Fruit fly (Drosophila melanogaster): ENCODE data around the gene fax.

Gene fax

DNA sequence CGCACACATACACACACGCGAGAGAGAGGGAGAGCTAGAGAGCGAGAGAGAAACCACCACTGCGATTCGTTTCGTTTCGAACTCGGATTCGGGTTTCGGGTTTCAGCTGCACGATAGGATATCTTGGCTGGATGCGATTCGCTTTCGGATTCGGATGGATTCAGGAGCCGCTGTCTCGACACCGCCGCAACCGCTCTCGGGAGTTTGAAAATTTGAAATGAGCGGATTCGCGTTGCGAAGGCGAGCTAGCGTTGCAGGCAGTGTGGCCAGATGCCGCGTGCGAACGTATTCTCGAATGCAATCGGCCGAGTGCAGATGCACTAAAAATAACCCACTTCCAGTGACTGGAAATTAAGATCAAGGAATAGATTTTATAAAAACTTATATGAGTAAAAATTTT lies at the start of gene fax (continued):
- TF ChIP-seq lola (GFP tag; optimal IDR thresholded peaks at IDR 0.05) (no peak), CG8478 (optimal IDR thresholded peaks at IDR 0.05) (no peak), CG12071 (GFP tag; optimal IDR thresholded peaks at IDR 0.05) (peak; percentile 26), pho (GFP tag; optimal IDR thresholded peaks at IDR 0.05) (no peak), inv (GFP tag; IDR thresholded peaks at IDR 0.05; ENCODE audit: partially characterized antibody) (no peak), CG2202 (tag; optimal IDR thresholded peaks at IDR 0.05) (peak; percentile 48), sna (GFP tag; IDR thresholded peaks at IDR 0.05; ENCODE audit: partially characterized antibody) (0 out of 2 replicates have a peak, but pooled peaks have one; percentile 46), Stat92E (GFP tag; optimal IDR thresholded peaks at IDR 0.05) (peak in 1 of 3 experiments; percentile 85), CG17829 (tag; optimal IDR thresholded peaks at IDR 0.05) (peak; percentile 81), CG2678 (tag; optimal IDR thresholded peaks at IDR 0.05) (peak; percentile 4), Poxn (GFP tag; IDR thresholded peaks at IDR 0.05) (no peak), CG12299 (tag; optimal IDR thresholded peaks at IDR 0.05) (peak; percentile 14), gce (GFP tag; IDR thresholded peaks at IDR 0.05) (no peak), Dip2 (GFP tag; IDR thresholded peaks at IDR 0.05) (no peak), al (GFP tag; IDR thresholded peaks at IDR 0.05) (no peak), az2 (GFP tag; optimal IDR thresholded peaks at IDR 0.05) (no peak), disco-r (GFP tag; optimal IDR thresholded peaks at IDR 0.05) (no peak), hb (GFP tag; IDR thresholded peaks at IDR 0.05; ENCODE audit: partially characterized antibody) (no peak), esg (GFP tag; conservative IDR thresholded peaks at IDR 0.05) (no peak), Oli (tag; optimal IDR thresholded peaks at IDR 0.05) (no peak), CG15601 (tag; optimal IDR thresholded peaks at IDR 0.05) (peak; percentile 30), CG31441 (GFP tag; IDR thresholded peaks at IDR 0.05) (no peak; the same call in 1 of the 2 replicates), run (tag; optimal IDR thresholded peaks at IDR 0.05) (peak; percentile 12), CG17912 (GFP tag; optimal IDR thresholded peaks at IDR 0.05) (peak; percentile 4), CG12659 (GFP tag; optimal IDR thresholded peaks at IDR 0.05) (peak; percentile 69), Side (GFP tag; optimal IDR thresholded peaks at IDR 0.05) (peak; percentile 11), jigr1 (GFP tag; IDR thresholded peaks at IDR 0.05) (no peak; the same call in 2 of the 3 replicates), CG9609 (GFP tag; optimal IDR thresholded peaks at IDR 0.05) (no peak), CG8388 (GFP tag; optimal IDR thresholded peaks at IDR 0.05) (peak; percentile 11), CG14014 (GFP tag; IDR thresholded peaks at IDR 0.05) (no peak), wdn (GFP tag; IDR thresholded peaks at IDR 0.05) (no peak), Eip74EF (GFP tag; optimal IDR thresholded peaks at IDR 0.05) (peak in 1 of 2 experiments; percentile 27), CG2889 (GFP tag; IDR thresholded peaks at IDR 0.05) (no peak), CG10431 (GFP tag; optimal IDR thresholded peaks at IDR 0.05) (peak; percentile 41), CG15073 (GFP tag; optimal IDR thresholded peaks at IDR 0.05) (no peak), mam (GFP tag; optimal IDR thresholded peaks at IDR 0.05) (no peak), GATAe (GFP tag; conservative IDR thresholded peaks at IDR 0.05) (no peak), trem (tag; optimal IDR thresholded peaks at IDR 0.05) (peak; percentile 52), CG1792 (GFP tag; optimal IDR thresholded peaks at IDR 0.05) (no peak), CG3995 (GFP tag; optimal IDR thresholded peaks at IDR 0.05) (peak; percentile 84), odd (GFP tag; optimal IDR thresholded peaks at IDR 0.05) (peak; percentile 23), Lpt (GFP tag; optimal IDR thresholded peaks at IDR 0.05) (no peak), seq (GFP tag; IDR thresholded peaks at IDR 0.05) (peak; percentile 17; the same call in 1 of the 2 replicates), bigmax (GFP tag; optimal IDR thresholded peaks at IDR 0.05) (no peak), sr (GFP tag; IDR thresholded peaks at IDR 0.05) (0 out of 3 replicates have a peak, but pooled peaks have one; percentile 23), ttk (GFP tag; IDR thresholded peaks at IDR 0.05) (no peak), CG17568 (GFP tag; optimal IDR thresholded peaks at IDR 0.05) (no peak), ac (GFP tag; optimal IDR thresholded peaks at IDR 0.05) (peak; percentile 51), CG11085 (GFP tag; IDR thresholded peaks at IDR 0.05) (no peak), mirr (GFP tag; optimal IDR thresholded peaks at IDR 0.05) (no peak), tna (GFP tag; IDR thresholded peaks at IDR 0.05; ENCODE audit: partially characterized antibody) (peak; percentile 46)

Measured in whole organism, embryonic.